Worm (Caenorhabditis elegans) whole organism, midembryonic: ENCODE data around the gene dsh-1.

Experiments
- T22C8.4 ChIP-seq: fragments of 200-800 bp; sonication (Bioruptor generic); IDR thresholded peaks from 2 replicates; pipeline ENCODE4 v1.3.6; 2022; ENCODE audit warnings: missing genetic modification characterization, missing compliant biosample characterization
- ref-1 ChIP-seq: fragments of 200-800 bp; sonication (Bioruptor generic); conservative IDR thresholded peaks from 2 replicates; pipeline ENCODE4 v1.3.6; 2022; ENCODE audit warnings: missing genetic modification reagents, missing genetic modification characterization, missing compliant biosample characterization
- tab-1 ChIP-seq: fragments of 200-800 bp; sonication (Bioruptor generic); IDR thresholded peaks from 2 replicates; pipeline ENCODE4 v1.3.6; 2022; ENCODE audit warnings: missing genetic modification characterization, missing compliant biosample characterization
- ztf-23 ChIP-seq: fragments of 200-800 bp; sonication (Bioruptor generic); IDR thresholded peaks from 2 replicates; pipeline ENCODE4 v1.3.6; 2022; ENCODE audit warnings: missing genetic modification reagents, missing genetic modification characterization, missing compliant biosample characterization

DNA sequence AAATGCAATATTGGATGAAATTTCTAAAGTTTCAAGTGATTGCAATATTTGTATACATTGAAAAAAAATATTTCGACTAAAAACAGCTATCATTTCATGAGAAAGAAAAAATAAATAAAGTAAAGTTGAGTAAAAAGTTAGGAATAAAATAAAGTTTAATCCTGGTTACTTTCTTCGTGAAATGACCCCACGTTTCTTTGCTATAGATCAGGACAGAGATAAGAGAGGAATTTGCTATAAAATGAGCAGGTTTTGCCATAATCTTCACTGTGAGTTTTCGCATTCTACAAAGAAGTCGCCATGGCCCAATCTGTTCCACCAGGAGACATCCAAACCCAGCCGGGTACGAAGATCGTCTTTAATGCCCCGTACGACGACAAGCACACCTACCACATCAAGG lies 31.1 kb downstream of the dsh-1 start, which contains the start of gene msp-49:
- TF ChIP-seq ztf-23 (no peak), ref-1 (GFP tag; lab: Robert Waterston, UW) (no peak), T22C8.4 (no peak), tab-1 (no peak)
